Worm (Caenorhabditis elegans) whole organism, early embryonic: ENCODE measurements around the gene Y46E12A.5.

Source experiments
- B0310.2 ChIP-seq: sonication (generic microtip); optimal IDR thresholded peaks from 2 replicates; lab custom pipeline; 2016; ENCODE audit warnings: mild to moderate bottlenecking, missing genetic modification characterization, missing compliant biosample characterization
- F13C5.2 ChIP-seq: sonication (generic microtip); optimal IDR thresholded peaks from 2 replicates; lab custom pipeline; 2017; ENCODE audit warnings: mild to moderate bottlenecking, missing genetic modification characterization, inconsistent platforms, missing compliant biosample characterization
- aly-1 ChIP-seq: sonication (generic microtip); optimal IDR thresholded peaks from 2 replicates; lab custom pipeline; 2016; ENCODE audit warnings: missing genetic modification characterization, missing compliant biosample characterization
- ama-1 ChIP-seq: fragments of 150-350 bp; optimal IDR thresholded peaks from 2 replicates; lab custom pipeline; 2014
- ceh-13 ChIP-seq: fragments of 200-800 bp; sonication (Bioruptor generic); optimal IDR thresholded peaks from 2 replicates; lab custom pipeline; 2018; ENCODE audit warnings: mild to moderate bottlenecking, missing genetic modification characterization, missing compliant biosample characterization
- ceh-36 ChIP-seq: sonication (generic microtip); optimal IDR thresholded peaks from 2 replicates; lab custom pipeline; 2016; ENCODE audit warnings: missing genetic modification characterization, inconsistent platforms, missing compliant biosample characterization
- ets-7 ChIP-seq: sonication (generic microtip); optimal IDR thresholded peaks from 2 replicates; lab custom pipeline; 2016; ENCODE audit warnings: missing genotype, missing genetic modification characterization, missing compliant biosample characterization
- flt-1 ChIP-seq: fragments of 200-800 bp; sonication (Bioruptor generic); IDR thresholded peaks from 2 replicates; pipeline ENCODE4 v1.3.6; 2022; ENCODE audit warnings: missing genetic modification characterization, missing compliant biosample characterization
- hmbx-1 ChIP-seq: sonication (generic microtip); optimal IDR thresholded peaks from 2 replicates; lab custom pipeline; 2016; ENCODE audit warnings: mild to moderate bottlenecking, missing genetic modification characterization, missing compliant biosample characterization
- hmg-4 ChIP-seq: fragments of 200-800 bp; sonication (Bioruptor generic); optimal IDR thresholded peaks from 2 replicates; lab custom pipeline; 2018; ENCODE audit warnings: mild to moderate bottlenecking, missing genetic modification characterization, missing compliant biosample characterization
- hnd-1 ChIP-seq: sonication (generic microtip); optimal IDR thresholded peaks from 2 replicates; lab custom pipeline; 2016; ENCODE audit warnings: missing genetic modification characterization, missing compliant biosample characterization
- pes-1 ChIP-seq: fragments of 200-800 bp; sonication (Bioruptor generic); IDR thresholded peaks from 2 replicates; pipeline ENCODE4 v1.3.6; 2022; ENCODE audit warnings: missing genetic modification reagents, missing genetic modification characterization, missing compliant biosample characterization
- scrt-1 ChIP-seq: fragments of 200-800 bp; sonication (Bioruptor generic); IDR thresholded peaks from 2 replicates; pipeline ENCODE4 v1.3.6; 2022; ENCODE audit warnings: missing genetic modification characterization, missing compliant biosample characterization
- sea-1 ChIP-seq: fragments of 200-800 bp; sonication (Bioruptor generic); conservative IDR thresholded peaks from 2 replicates; pipeline ENCODE4 v1.3.6; 2022; ENCODE audit warnings: missing genetic modification characterization, missing compliant biosample characterization
- tbx-11 ChIP-seq: fragments of 200-800 bp; sonication (Bioruptor generic); IDR thresholded peaks from 2 replicates; pipeline ENCODE4 v1.3.6; 2022; ENCODE audit warnings: missing genetic modification characterization, missing compliant biosample characterization
- tbx-37 ChIP-seq: fragments of 200-800 bp; sonication (Bioruptor generic); conservative IDR thresholded peaks from 2 replicates; pipeline ENCODE4 v1.3.6; 2022; ENCODE audit warnings: missing genetic modification reagents, missing genetic modification characterization, missing compliant biosample characterization
- tra-4 ChIP-seq: sonication (generic microtip); optimal IDR thresholded peaks from 2 replicates; lab custom pipeline; 2017; ENCODE audit warnings: missing genetic modification characterization, missing compliant biosample characterization

Y46E12A.5 gene

DNA sequence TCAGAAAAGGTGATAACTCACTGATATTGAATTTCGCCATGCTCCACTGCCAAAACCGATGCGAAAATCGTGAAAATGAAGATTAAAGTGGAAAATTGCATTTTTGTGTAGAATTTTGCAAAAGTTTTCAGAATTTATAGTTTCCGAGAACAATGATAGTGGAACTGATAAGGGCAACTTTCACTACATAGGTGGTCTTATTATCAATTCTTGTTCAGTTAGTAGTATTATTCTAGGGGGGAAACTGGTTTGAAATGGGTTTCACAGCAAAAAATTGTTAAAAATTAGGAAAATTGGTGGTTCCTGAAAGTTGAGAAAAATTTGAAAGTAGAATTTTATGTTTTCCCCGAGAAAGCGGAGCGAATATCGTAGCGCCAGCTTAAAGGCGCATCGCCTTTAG, at the start of gene Y46E12A.5:
Gene Y46E12A.5 (minus strand): TSS at position 101 of the 400 bp plus-strand sequence.
- TF ChIP-seq B0310.2 (tag; lab: Kevin White, UChicago): no peak
- TF ChIP-seq hmbx-1 (tag; lab: Kevin White, UChicago): no peak
- no peak for TF ChIP-seq hmg-4 (GFP tag; lab: Kevin White, UChicago)
- TF ChIP-seq tra-4 (tag; lab: Kevin White, UChicago): no peak
- TF ChIP-seq scrt-1 (GFP tag; lab: Robert Waterston, UW): no peak
- TF ChIP-seq pes-1 (GFP tag; lab: Robert Waterston, UW): no peak
- no peak for TF ChIP-seq sea-1
- no peak for TF ChIP-seq tbx-11 (GFP tag; lab: Robert Waterston, UW)
- TF ChIP-seq ets-7 (tag; lab: Kevin White, UChicago): no peak
- no peak for TF ChIP-seq aly-1 (tag; lab: Kevin White, UChicago)
- no peak for TF ChIP-seq flt-1 (GFP tag; lab: Robert Waterston, UW)
- no peak for TF ChIP-seq ceh-36

DNA sequence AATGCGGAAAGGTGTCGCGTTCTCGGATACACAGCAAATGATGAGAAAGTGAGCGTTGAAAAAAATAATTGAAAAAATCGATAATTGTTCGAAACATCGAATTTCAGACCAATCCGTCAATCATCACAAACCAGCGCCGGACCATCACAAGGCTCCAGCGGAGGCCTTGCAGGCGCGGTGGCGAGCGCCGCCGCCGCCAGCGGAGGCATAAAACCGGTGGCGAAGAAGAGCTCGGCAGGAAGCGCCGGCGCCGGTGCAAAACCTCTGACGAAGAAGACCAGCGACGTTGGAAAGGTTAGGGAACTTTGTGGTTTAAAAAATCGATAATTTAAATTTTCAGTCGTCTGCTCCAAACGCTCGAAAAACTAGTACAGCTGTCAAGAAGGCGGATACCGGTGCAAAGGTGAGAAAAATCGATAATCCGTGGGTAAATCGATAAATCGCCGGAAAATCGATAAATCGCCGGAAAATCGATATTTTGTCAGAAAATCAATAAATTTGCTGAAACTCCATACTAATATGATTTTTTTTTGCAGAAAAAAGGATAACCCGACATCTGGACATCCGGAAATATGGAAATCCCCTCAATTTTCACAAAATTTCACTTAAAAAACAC, 48.2 kb upstream of the Y46E12A.5 start:
- TF ChIP-seq B0310.2 (tag; lab: Kevin White, UChicago): no peak
- no peak for TF ChIP-seq scrt-1 (GFP tag; lab: Robert Waterston, UW)
- no peak for TF ChIP-seq ceh-13 (GFP tag; lab: Kevin White, UChicago)
- no peak for TF ChIP-seq tbx-11 (GFP tag; lab: Robert Waterston, UW)
- no peak for TF ChIP-seq pes-1 (GFP tag; lab: Robert Waterston, UW)
- TF ChIP-seq hmg-4 (GFP tag; lab: Kevin White, UChicago): no peak
- TF ChIP-seq F13C5.2 (tag; lab: Kevin White, UChicago): no peak
- TF ChIP-seq hmbx-1 (tag; lab: Kevin White, UChicago): no peak
- TF ChIP-seq hnd-1 (tag; lab: Kevin White, UChicago): no peak
- no peak for TF ChIP-seq ama-1 (lab: Kevin White, UChicago)
- TF ChIP-seq aly-1 (tag; lab: Kevin White, UChicago): no peak
- no peak for TF ChIP-seq ets-7 (tag; lab: Kevin White, UChicago)
- TF ChIP-seq tra-4 (tag; lab: Kevin White, UChicago): no peak
- TF ChIP-seq sea-1: no peak
- no peak for TF ChIP-seq flt-1 (GFP tag; lab: Robert Waterston, UW)

DNA sequence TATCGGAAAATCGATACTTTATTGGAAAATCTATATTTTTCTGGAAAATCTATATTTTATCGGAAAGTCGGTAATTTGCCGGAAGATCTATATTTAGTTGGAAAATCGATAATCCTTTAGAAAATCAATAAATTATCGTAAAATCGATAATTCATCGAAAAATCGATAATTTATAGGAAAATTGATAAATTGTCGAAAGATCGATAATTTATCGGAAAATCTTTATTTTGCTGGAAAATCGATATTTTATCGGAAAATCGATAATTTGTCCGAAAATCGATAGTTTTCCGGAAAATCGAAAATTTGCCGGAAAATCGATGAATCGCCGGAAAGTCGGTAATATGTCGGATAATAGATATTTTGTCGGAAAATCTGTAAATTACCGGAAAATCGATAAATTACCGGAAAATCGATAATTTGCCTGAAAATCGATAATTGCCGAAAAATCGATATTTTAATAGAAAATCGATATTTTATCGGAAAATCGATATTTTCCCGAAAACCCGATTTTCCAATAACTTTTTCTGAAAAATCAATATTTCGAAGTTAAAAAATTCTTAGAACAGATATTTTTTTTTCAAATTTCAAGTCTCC, 47.5 kb upstream of the Y46E12A.5 start:
- TF ChIP-seq hnd-1 (tag; lab: Kevin White, UChicago): no peak
- TF ChIP-seq ceh-13 (GFP tag; lab: Kevin White, UChicago): no peak
- TF ChIP-seq tra-4 (tag; lab: Kevin White, UChicago): no peak
- TF ChIP-seq hmbx-1 (tag; lab: Kevin White, UChicago): no peak
- TF ChIP-seq ets-7 (tag; lab: Kevin White, UChicago): no peak
- no peak for TF ChIP-seq aly-1 (tag; lab: Kevin White, UChicago)
- TF ChIP-seq ceh-36: no peak
- TF ChIP-seq tbx-11 (GFP tag; lab: Robert Waterston, UW): no peak
- TF ChIP-seq scrt-1 (GFP tag; lab: Robert Waterston, UW): no peak
- TF ChIP-seq sea-1: no peak
- TF ChIP-seq F13C5.2 (tag; lab: Kevin White, UChicago): no peak

DNA sequence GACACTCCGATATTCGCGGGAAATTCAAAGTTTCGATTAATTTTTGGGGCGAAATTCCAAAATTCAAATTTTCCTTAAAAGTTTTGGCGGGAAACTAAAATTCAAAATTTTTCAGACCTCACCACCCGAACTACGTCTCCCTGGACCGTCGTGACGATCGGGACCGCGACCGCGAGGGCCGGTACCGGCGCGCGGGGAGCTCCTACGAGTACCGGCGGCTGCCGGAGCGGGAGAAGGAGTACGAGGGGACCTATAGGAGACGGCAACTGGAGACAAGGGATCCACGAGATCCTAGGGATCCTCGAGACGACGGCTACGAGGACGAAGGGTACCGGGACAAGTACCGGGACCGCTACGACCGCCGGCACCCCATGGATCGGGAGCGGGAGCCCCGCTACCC, 46.4 kb upstream of the Y46E12A.5 start:
- TF ChIP-seq aly-1 (tag; lab: Kevin White, UChicago) (no peak), B0310.2 (tag; lab: Kevin White, UChicago) (no peak), hnd-1 (tag; lab: Kevin White, UChicago) (no peak)

DNA sequence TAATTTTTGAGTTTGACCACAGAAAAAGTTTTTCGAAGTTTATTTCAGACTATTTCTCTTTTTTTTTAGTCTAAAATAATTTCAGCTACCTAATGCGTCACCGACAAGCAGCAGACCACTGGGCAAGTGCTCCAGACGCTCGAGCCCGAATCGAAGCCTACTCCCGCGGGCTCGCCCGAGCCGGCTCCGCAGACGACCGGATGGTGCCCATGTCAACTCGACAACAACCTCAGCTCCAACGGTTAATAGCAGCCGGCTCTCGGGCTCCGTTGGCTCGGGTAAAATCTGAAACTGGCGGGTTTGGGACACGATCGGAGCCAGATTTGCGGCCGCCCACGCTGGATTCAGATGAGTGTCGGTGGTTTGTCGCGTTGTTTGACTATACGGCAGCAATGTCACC, 44.9 kb upstream of the Y46E12A.5 start:
- TF ChIP-seq ceh-13 (GFP tag; lab: Kevin White, UChicago) (no peak), ama-1 (lab: Kevin White, UChicago) (no peak), hmg-4 (GFP tag; lab: Kevin White, UChicago) (no peak), flt-1 (GFP tag; lab: Robert Waterston, UW) (no peak), ceh-36 (no peak), sea-1 (no peak), pes-1 (GFP tag; lab: Robert Waterston, UW) (no peak), scrt-1 (GFP tag; lab: Robert Waterston, UW) (no peak), F13C5.2 (tag; lab: Kevin White, UChicago) (no peak), tra-4 (tag; lab: Kevin White, UChicago) (no peak), ets-7 (tag; lab: Kevin White, UChicago) (no peak), tbx-37 (GFP tag; lab: Robert Waterston, UW) (no peak), aly-1 (tag; lab: Kevin White, UChicago) (no peak), hmbx-1 (tag; lab: Kevin White, UChicago) (no peak), B0310.2 (tag; lab: Kevin White, UChicago) (no peak), tbx-11 (GFP tag; lab: Robert Waterston, UW) (no peak), hnd-1 (tag; lab: Kevin White, UChicago) (no peak)

DNA sequence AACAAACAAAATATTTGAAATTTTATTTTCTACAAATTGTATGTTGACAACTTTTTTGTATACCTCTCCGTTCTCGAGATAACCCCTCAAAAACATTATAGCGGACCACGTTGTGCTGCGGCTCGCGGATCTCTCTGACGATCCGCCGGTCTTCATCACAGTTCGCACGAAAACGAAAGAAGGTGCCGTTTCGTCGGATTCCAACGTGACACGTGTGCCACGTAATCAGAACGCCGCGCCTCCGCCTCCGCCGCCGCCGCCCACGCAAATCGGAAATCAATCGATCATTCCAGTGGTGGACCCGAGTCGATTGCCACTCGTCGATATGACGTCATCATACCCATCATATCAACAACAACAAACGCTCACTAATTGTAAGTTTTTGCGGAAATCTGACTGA, 41.4 kb upstream of the Y46E12A.5 start:
- no peak for TF ChIP-seq scrt-1 (GFP tag; lab: Robert Waterston, UW)
- TF ChIP-seq tra-4 (tag; lab: Kevin White, UChicago): no peak
- TF ChIP-seq hmbx-1 (tag; lab: Kevin White, UChicago): no peak
- TF ChIP-seq F13C5.2 (tag; lab: Kevin White, UChicago): no peak
- TF ChIP-seq pes-1 (GFP tag; lab: Robert Waterston, UW): no peak
- TF ChIP-seq ceh-13 (GFP tag; lab: Kevin White, UChicago): no peak
- TF ChIP-seq hmg-4 (GFP tag; lab: Kevin White, UChicago): no peak
- no peak for TF ChIP-seq ceh-36

DNA sequence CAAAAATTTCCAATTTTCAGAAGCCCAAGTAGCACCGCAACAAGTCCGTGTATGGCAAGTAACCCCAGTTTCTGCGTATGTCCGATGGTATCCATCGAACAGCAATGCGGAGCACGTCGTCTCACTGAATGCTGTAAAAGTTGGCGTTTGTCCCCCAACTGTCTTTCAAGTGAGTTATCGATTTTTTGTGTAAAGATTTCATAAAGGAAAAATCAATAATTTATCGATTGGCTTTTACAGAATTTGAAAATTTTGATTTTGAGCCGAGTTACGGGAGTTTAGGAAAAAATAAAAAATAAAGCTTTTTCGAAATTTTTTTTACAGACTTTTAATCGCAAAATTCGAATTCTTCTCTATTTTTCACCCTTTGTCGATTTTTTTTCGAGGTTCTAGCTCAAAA, 36.0 kb upstream of the Y46E12A.5 start:
- TF ChIP-seq ets-7 (tag; lab: Kevin White, UChicago) (no peak), flt-1 (GFP tag; lab: Robert Waterston, UW) (no peak), tra-4 (tag; lab: Kevin White, UChicago) (no peak), hmbx-1 (tag; lab: Kevin White, UChicago) (no peak), B0310.2 (tag; lab: Kevin White, UChicago) (no peak), ama-1 (lab: Kevin White, UChicago) (no peak), sea-1 (no peak)
